Worm (Caenorhabditis elegans) whole organism, L1 larva: ENCODE measurements around the gene F17C11.12.
A peak's percentile ranks its signal among the peaks of the same experiment; 100 is the strongest.

Experiments
- C34B4.2 ChIP-seq: sonication (generic microtip); optimal IDR thresholded peaks from 2 replicates; lab custom pipeline; 2017; ENCODE audit warnings: mild to moderate bottlenecking, missing genetic modification characterization, missing compliant biosample characterization
- ama-1 ChIP-seq: fragments of 150-350 bp; optimal IDR thresholded peaks from 2 replicates; lab custom pipeline; 2014
- blmp-1 ChIP-seq: fragments of 150-350 bp; optimal IDR thresholded peaks from 2 replicates; lab custom pipeline; 2014; ENCODE audit warnings: missing biosample characterization, missing genetic modification characterization
- ceh-82 ChIP-seq, 3 experiments: fragments of 150-350 bp in 1 of 3; sonication (generic microtip) in 2 of 3; optimal IDR thresholded peaks; 2 replicates each; lab custom pipeline; 2014 to 2017; ENCODE audit warnings: missing biosample characterization in 3 of 3, missing genetic modification characterization in 3 of 3
- ceh-88 ChIP-seq: fragments of 200-800 bp; sonication (Bioruptor generic); IDR thresholded peaks from 2 replicates; pipeline ENCODE4 v1.3.6; 2022; ENCODE audit warnings: missing genetic modification characterization, missing compliant biosample characterization
- dsc-1 ChIP-seq: sonication (generic microtip); optimal IDR thresholded peaks from 2 replicates; lab custom pipeline; 2016; ENCODE audit warnings: mild to moderate bottlenecking, missing genetic modification characterization, missing compliant biosample characterization
- efl-1 ChIP-seq, 4 experiments: fragments of 150-350 bp; optimal IDR thresholded peaks in 3 of 4; peaks in 1 of 4; 1 replicate in 1 of 4; 2 replicates in 3 of 4; lab custom pipeline; 2014; ENCODE audit warnings: missing biosample characterization in 2 of 4, missing genetic modification characterization in 2 of 4, missing genetic modification reagents in 2 of 4
- efl-3 ChIP-seq: fragments of 200-800 bp; sonication (Bioruptor generic); optimal IDR thresholded peaks from 2 replicates; lab custom pipeline; 2018; ENCODE audit warnings: mild to moderate bottlenecking, missing genetic modification characterization, missing compliant biosample characterization
- egl-13 ChIP-seq: sonication (generic microtip); optimal IDR thresholded peaks from 2 replicates; lab custom pipeline; 2016; ENCODE audit warnings: missing genotype, missing genetic modification reagents, missing genetic modification characterization, missing compliant biosample characterization
- elt-2 ChIP-seq: sonication (generic microtip); optimal IDR thresholded peaks from 2 replicates; lab custom pipeline; 2016; ENCODE audit warnings: missing genetic modification characterization, mild to moderate bottlenecking, inconsistent platforms, missing compliant biosample characterization, missing genetic modification reagents
- elt-3 ChIP-seq, 6 experiments: fragments of 150-350 bp in 1 of 6; sonication (generic microtip); optimal IDR thresholded peaks; 2 replicates each; lab custom pipeline; 2017 to 2018; ENCODE audit warnings: missing biosample characterization in 6 of 6, missing genetic modification characterization in 6 of 6, inconsistent platforms in 1 of 6
- ets-5 ChIP-seq: fragments of 200-800 bp; sonication (Bioruptor generic); IDR thresholded peaks from 2 replicates; pipeline ENCODE4 v1.3.6; 2022; ENCODE audit warnings: missing genetic modification characterization, missing compliant biosample characterization
- fkh-4 ChIP-seq: sonication (generic microtip); optimal IDR thresholded peaks from 2 replicates; lab custom pipeline; 2016; ENCODE audit warnings: missing compliant biosample characterization, missing genetic modification characterization, borderline replicate concordance
- fkh-8 ChIP-seq: sonication (generic microtip); optimal IDR thresholded peaks from 2 replicates; lab custom pipeline; 2016; ENCODE audit warnings: mild to moderate bottlenecking, missing genetic modification characterization, missing compliant biosample characterization
- fos-1 ChIP-seq: fragments of 150-350 bp; optimal IDR thresholded peaks from 2 replicates; lab custom pipeline; 2014; ENCODE audit warnings: missing biosample characterization, missing genetic modification characterization
- grh-1 ChIP-seq: fragments of 200-800 bp; sonication (Bioruptor generic); IDR thresholded peaks from 2 replicates; pipeline ENCODE4 v1.3.6; 2022; ENCODE audit warnings: missing genetic modification reagents, missing genetic modification characterization, missing compliant biosample characterization
- hlh-17 ChIP-seq: fragments of 200-800 bp; sonication (Bioruptor generic); optimal IDR thresholded peaks from 2 replicates; lab custom pipeline; 2018; ENCODE audit warnings: missing genetic modification characterization, mild to moderate bottlenecking, missing compliant biosample characterization, moderate library complexity, borderline replicate concordance
- hpl-2 ChIP-seq: fragments of 150-350 bp; optimal IDR thresholded peaks from 2 replicates; lab custom pipeline; 2014; ENCODE audit warnings: missing biosample characterization, missing genetic modification reagents, missing genetic modification characterization
- lin-14 ChIP-seq: fragments of 200-800 bp; sonication (Bioruptor generic); optimal IDR thresholded peaks from 2 replicates; lab custom pipeline; 2018; ENCODE audit warnings: mild to moderate bottlenecking, missing genetic modification characterization, moderate library complexity, missing compliant biosample characterization
- lin-39 ChIP-seq: fragments of 150-350 bp; optimal IDR thresholded peaks from 2 replicates; lab custom pipeline; 2014; ENCODE audit warnings: missing biosample characterization, missing genetic modification reagents, missing genetic modification characterization
- lir-3 ChIP-seq: sonication (generic microtip); optimal IDR thresholded peaks from 2 replicates; lab custom pipeline; 2016; ENCODE audit warnings: mild to moderate bottlenecking, missing genetic modification characterization, moderate library complexity, missing compliant biosample characterization; ENCODE audit not compliant: poor library complexity
- mdl-1 ChIP-seq, 2 experiments: fragments of 150-350 bp; optimal IDR thresholded peaks; 2 replicates each; lab custom pipeline; 2014 to 2017; ENCODE audit warnings: missing biosample characterization in 2 of 2, missing genetic modification characterization in 2 of 2, inconsistent platforms in 1 of 2
- nhr-20 ChIP-seq: sonication (generic microtip); optimal IDR thresholded peaks from 2 replicates; lab custom pipeline; 2016; ENCODE audit warnings: mild to moderate bottlenecking, missing genetic modification characterization, missing compliant biosample characterization
- nhr-47 ChIP-seq: sonication (generic microtip); optimal IDR thresholded peaks from 2 replicates; lab custom pipeline; 2016; ENCODE audit warnings: mild to moderate bottlenecking, missing genetic modification characterization, moderate library complexity, missing compliant biosample characterization
- nhr-76 ChIP-seq: sonication (generic microtip); optimal IDR thresholded peaks from 2 replicates; lab custom pipeline; 2017; ENCODE audit warnings: missing biosample characterization, missing genetic modification characterization
- nhr-85 ChIP-seq: sonication (generic microtip); peaks from one replicate; lab custom pipeline; 2016; ENCODE audit warnings: missing genetic modification characterization, inconsistent platforms, missing compliant biosample characterization
- pax-3 ChIP-seq: fragments of 200-800 bp; sonication (Bioruptor generic); optimal IDR thresholded peaks from 2 replicates; lab custom pipeline; 2018; ENCODE audit warnings: mild to moderate bottlenecking, missing genetic modification characterization, moderate library complexity, missing compliant biosample characterization
- rnt-1 ChIP-seq: sonication (generic microtip); optimal IDR thresholded peaks from 2 replicates; lab custom pipeline; 2016; ENCODE audit warnings: mild to moderate bottlenecking, missing genetic modification characterization, moderate library complexity, missing compliant biosample characterization
- snpc-4 ChIP-seq: fragments of 150-350 bp; optimal IDR thresholded peaks from 2 replicates; lab custom pipeline; 2014; ENCODE audit warnings: missing biosample characterization, missing genetic modification characterization
- sox-4 ChIP-seq: sonication (generic microtip); optimal IDR thresholded peaks from 2 replicates; lab custom pipeline; 2016; ENCODE audit warnings: missing genetic modification characterization, missing compliant biosample characterization
- sptf-1 ChIP-seq: fragments of 150-350 bp; optimal IDR thresholded peaks from 2 replicates; lab custom pipeline; 2014; ENCODE audit warnings: missing biosample characterization, missing genetic modification characterization
- unc-30 ChIP-seq: sonication (generic microtip); optimal IDR thresholded peaks from 2 replicates; lab custom pipeline; 2017; ENCODE audit warnings: missing biosample characterization, missing genetic modification characterization
- unc-86 ChIP-seq: sonication (generic microtip); optimal IDR thresholded peaks from 2 replicates; lab custom pipeline; 2016; ENCODE audit warnings: missing genetic modification characterization, missing compliant biosample characterization
- unc-98 ChIP-seq: fragments of 200-800 bp; sonication (Bioruptor generic); IDR thresholded peaks from 2 replicates; pipeline ENCODE4 v1.3.6; 2022; ENCODE audit warnings: missing genetic modification characterization, missing compliant biosample characterization

Gene F17C11.12

DNA sequence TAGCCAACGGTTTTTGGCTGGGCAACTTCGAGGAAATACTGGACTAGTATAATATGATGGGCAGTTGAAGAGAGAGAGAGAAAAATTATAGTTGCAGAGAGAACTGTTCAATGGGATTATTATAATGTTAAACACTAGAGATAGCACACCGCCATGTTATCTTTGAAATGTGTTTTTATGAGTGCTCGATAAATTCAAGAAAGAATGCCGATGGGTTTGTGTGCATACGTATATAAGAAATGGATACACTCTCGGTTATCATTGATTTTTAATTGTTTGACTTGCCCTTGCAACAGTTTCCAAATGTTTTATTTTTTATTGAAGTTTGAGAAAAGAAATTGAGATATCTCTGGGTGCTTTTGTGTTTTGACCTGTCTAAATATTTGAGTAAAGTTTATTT, at the start of gene F17C11.12:
Gene F17C11.12 (minus strand): TSS at position 240 of the 400 bp plus-strand sequence.
- TF ChIP-seq fos-1 (tag; lab: Kevin White, UChicago): no peak
- TF ChIP-seq egl-13 (tag; lab: Kevin White, UChicago): no peak
- TF ChIP-seq ceh-82 (tag; optimal IDR thresholded peaks at IDR 0.05; lab: Kevin White, UChicago): no peak
- TF ChIP-seq efl-3 (GFP tag; lab: Kevin White, UChicago): no peak
- peak; percentile 83 for TF ChIP-seq elt-2 (tag; lab: Kevin White, UChicago)
- peak; percentile 1 for TF ChIP-seq nhr-20 (tag; lab: Kevin White, UChicago)
- TF ChIP-seq fkh-8 (tag; lab: Kevin White, UChicago): no peak

ce11 chrV:10981113-10981512, 44.4 kb upstream of the F17C11.12 start, which contains the start of gene fig-1:
Gene fig-1 (minus strand): TSS chrV:10981213.
- TF ChIP-seq snpc-4 (tag; lab: Kevin White, UChicago) (no peak), ama-1 (lab: Kevin White, UChicago) (no peak), lir-3 (tag; lab: Kevin White, UChicago) (no peak), sox-4 (tag; lab: Kevin White, UChicago) (no peak), pax-3 (tag; lab: Kevin White, UChicago) (no peak), unc-98 (GFP tag; lab: Robert Waterston, UW) (no peak), unc-86 (tag; lab: Kevin White, UChicago) (no peak), hlh-17 (GFP tag; lab: Kevin White, UChicago) (no peak), C34B4.2 (tag; lab: Kevin White, UChicago) (no peak), hpl-2 (no peak)

- TF ChIP-seq grh-1 (GFP tag; lab: Robert Waterston, UW) (no peak), dsc-1 (tag; lab: Kevin White, UChicago) (no peak), nhr-20 (tag; lab: Kevin White, UChicago) (no peak), fkh-4 (no peak), C34B4.2 (tag; lab: Kevin White, UChicago) (no peak), lin-39 (tag; lab: Kevin White, UChicago) (no peak), pax-3 (tag; lab: Kevin White, UChicago) (no peak), mdl-1 (tag; optimal IDR thresholded peaks at IDR 0.05; lab: Kevin White, UChicago) (no peak), egl-13 (tag; lab: Kevin White, UChicago) (no peak), unc-30 (no peak), sptf-1 (tag; lab: Kevin White, UChicago) (no peak), nhr-76 (tag; lab: Kevin White, UChicago) (no peak), rnt-1 (tag; lab: Kevin White, UChicago) (no peak), ceh-88 (GFP tag; lab: Robert Waterston, UW) (no peak), lin-14 (GFP tag; lab: Kevin White, UChicago) (no peak)
These were observed 38.4 kb upstream of the F17C11.12 start for ce11 chrV:10975091-10975490.

ce11 chrV:10970930-10971329, 34.2 kb upstream of the F17C11.12 start:
- TF ChIP-seq elt-3 (tag; optimal IDR thresholded peaks at IDR 0.05; lab: Kevin White, UChicago) (peak in 1 of 6 experiments; percentile 10), blmp-1 (tag; lab: Kevin White, UChicago) (peak; percentile 90), nhr-85 (tag; lab: Kevin White, UChicago) (peak; percentile 23), nhr-47 (no peak)

DNA sequence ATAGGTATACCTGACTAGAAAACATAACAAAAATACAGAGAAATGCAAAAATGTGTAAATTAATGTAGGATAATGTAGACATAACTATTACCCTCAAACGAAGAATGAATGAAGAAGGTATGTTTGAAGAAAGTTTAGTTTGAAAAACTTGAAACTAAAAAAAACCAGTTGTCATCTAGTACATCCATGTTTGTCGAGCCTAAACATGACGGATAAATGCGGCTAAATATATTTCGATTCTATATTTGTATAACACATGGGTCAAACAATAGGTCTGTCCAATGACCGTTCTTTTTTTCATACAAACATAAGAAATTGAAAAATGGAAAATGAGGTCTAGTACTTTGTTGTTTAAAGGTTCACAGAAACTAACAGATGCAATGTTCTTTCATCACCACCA, 33.4 kb upstream of the F17C11.12 start, which contains the start of gene F17C11.22:
Gene F17C11.22 (minus strand): TSS at position 101 of the 400 bp plus-strand sequence.
- TF ChIP-seq ets-5 (GFP tag; lab: Robert Waterston, UW) (no peak), efl-1 (optimal IDR thresholded peaks at IDR 0.05; lab: Kevin White, UChicago) (no peak), efl-1 (GFP tag; optimal IDR thresholded peaks at IDR 0.05 in 1 of 2; lab: Kevin White, UChicago) (peak in 1 of 2 experiments; percentile 58)
- TF ChIP-seq, all 84 proteins: peak for 1
